Worm (Caenorhabditis elegans): ENCODE data around the gene C31E10.11.

DNA sequence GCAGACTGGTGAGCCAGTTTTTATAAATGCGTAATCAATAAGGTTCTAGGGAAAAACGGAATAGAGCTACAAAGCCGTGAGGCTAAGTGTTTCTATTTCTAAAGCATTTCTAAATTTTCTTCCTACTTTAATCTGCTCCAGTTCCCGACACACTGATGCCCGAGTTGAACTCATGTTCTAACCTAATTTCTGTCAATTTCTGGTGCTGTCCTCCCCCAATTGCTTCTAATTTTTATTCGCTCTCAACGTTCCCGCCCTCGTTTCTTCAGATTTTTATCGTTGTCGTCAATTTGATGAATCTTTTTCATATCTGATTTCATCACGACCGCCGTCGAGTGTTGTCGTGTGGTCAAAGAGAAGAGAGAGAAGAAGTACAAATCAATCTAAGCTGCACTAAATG lies 39.3 kb upstream of the C31E10.11 start:
- no peak for TF ChIP-seq lin-40 (tag; optimal IDR thresholded peaks at IDR 0.05)
- no peak for TF ChIP-seq chd-7 (tag; optimal IDR thresholded peaks at IDR 0.05)
- TF ChIP-seq dox-1 (GFP tag; IDR thresholded peaks at IDR 0.05), result no peak
- no peak for TF ChIP-seq nhr-90 (tag; optimal IDR thresholded peaks at IDR 0.05)
- TF ChIP-seq rcor-1 (GFP tag; IDR thresholded peaks at IDR 0.05), result no peak
- TF ChIP-seq F49E8.2 (tag; optimal IDR thresholded peaks at IDR 0.05; ENCODE audit: insufficient read depth), result no peak
- no peak for TF ChIP-seq snpc-4 (GFP tag; optimal IDR thresholded peaks at IDR 0.05)
- TF ChIP-seq snpc-4 (tag; optimal IDR thresholded peaks at IDR 0.05), result no peak
- no peak for TF ChIP-seq unc-62 (GFP tag; optimal IDR thresholded peaks at IDR 0.05)
- TF ChIP-seq mel-28 (tag; optimal IDR thresholded peaks at IDR 0.05; ENCODE audit: borderline replicate concordance), result no peak
- no peak for TF ChIP-seq ZK185.1 (tag; optimal IDR thresholded peaks at IDR 0.05; ENCODE audit: poor library complexity, severe bottlenecking)
- no peak for TF ChIP-seq sea-2 (GFP tag; IDR thresholded peaks at IDR 0.05)

Measured in whole organism, young adult.